Worm (Caenorhabditis elegans) whole organism, young adult: ENCODE measurements around the gene C56G2.22.

Source experiments
- B0336.3 ChIP-seq: fragments of 200-800 bp; sonication (Bioruptor generic); IDR thresholded peaks from 2 replicates; pipeline ENCODE4 v1.3.6; 2022; ENCODE audit warnings: missing genetic modification characterization, missing compliant biosample characterization
- C06A6.2 ChIP-seq: fragments of 200-800 bp; sonication (Bioruptor generic); conservative IDR thresholded peaks from 2 replicates; pipeline ENCODE4 v1.3.6; 2022; ENCODE audit warnings: missing genetic modification characterization, missing compliant biosample characterization
- F22D6.2 ChIP-seq: sonication (generic microtip); optimal IDR thresholded peaks from 2 replicates; lab custom pipeline; 2016; ENCODE audit warnings: mild to moderate bottlenecking, missing genetic modification characterization, missing compliant biosample characterization
- F23B12.7 ChIP-seq: sonication (generic microtip); optimal IDR thresholded peaks from 2 replicates; lab custom pipeline; 2017; ENCODE audit warnings: missing genetic modification characterization, mild to moderate bottlenecking, missing compliant biosample characterization, antibody characterized with exemption, moderate library complexity; ENCODE audit not compliant: insufficient read depth
- F39B2.1 ChIP-seq: fragments of 200-800 bp; sonication (Bioruptor generic); IDR thresholded peaks from 2 replicates; pipeline ENCODE4 v1.3.6; 2022; ENCODE audit warnings: missing genetic modification reagents, missing genetic modification characterization, missing compliant biosample characterization
- F49E8.2 ChIP-seq: sonication (generic microtip); optimal IDR thresholded peaks from 3 replicates; lab custom pipeline; 2017; ENCODE audit warnings: missing genetic modification characterization, mild to moderate bottlenecking, missing compliant biosample characterization, antibody characterized with exemption, moderate library complexity; ENCODE audit not compliant: insufficient read depth
- K12H6.12 ChIP-seq: fragments of 200-800 bp; sonication (Bioruptor generic); optimal IDR thresholded peaks from 2 replicates; lab custom pipeline; 2018; ENCODE audit warnings: mild to moderate bottlenecking, missing genetic modification characterization, missing compliant biosample characterization
- Y53G8AR.9 ChIP-seq: fragments of 200-800 bp; sonication (Bioruptor generic); conservative IDR thresholded peaks from 2 replicates; pipeline ENCODE4 v1.3.6; 2022; ENCODE audit warnings: missing genetic modification reagents, missing genetic modification characterization, missing compliant biosample characterization
- Y56A3A.18 ChIP-seq: fragments of 200-800 bp; sonication (Bioruptor generic); IDR thresholded peaks from 2 replicates; pipeline ENCODE4 v1.3.6; 2022; ENCODE audit warnings: missing genetic modification reagents, missing genetic modification characterization, missing compliant biosample characterization
- akir-1 ChIP-seq: fragments of 200-800 bp; sonication (Bioruptor generic); optimal IDR thresholded peaks from 2 replicates; lab custom pipeline; 2018; ENCODE audit warnings: mild to moderate bottlenecking, missing genetic modification characterization, moderate library complexity, missing compliant biosample characterization
- aptf-3 ChIP-seq: fragments of 200-800 bp; sonication (Bioruptor generic); IDR thresholded peaks from 2 replicates; pipeline ENCODE4 v1.3.6; 2022; ENCODE audit warnings: missing genetic modification characterization, missing compliant biosample characterization
- atf-7 ChIP-seq: sonication (generic microtip); optimal IDR thresholded peaks from 2 replicates; lab custom pipeline; 2017; ENCODE audit warnings: mild to moderate bottlenecking, missing genetic modification characterization, missing compliant biosample characterization
- attf-6 ChIP-seq: fragments of 200-800 bp; sonication (Bioruptor generic); IDR thresholded peaks from 2 replicates; pipeline ENCODE4 v1.3.6; 2022; ENCODE audit warnings: missing genetic modification reagents, missing genetic modification characterization, missing compliant biosample characterization
- cebp-1 ChIP-seq, 2 experiments: fragments of 200-800 bp in 1 of 2; sonication (Bioruptor generic) in 1 of 2; sonication (generic microtip) in 1 of 2; IDR thresholded peaks in 1 of 2; optimal IDR thresholded peaks in 1 of 2; 2 replicates each; pipeline versions ENCODE4 v1.3.6 to Lab custom; 2017 to 2022; ENCODE audit warnings: missing compliant biosample characterization in 2 of 2, missing genetic modification characterization in 2 of 2, mild to moderate bottlenecking in 1 of 2, missing genetic modification reagents in 1 of 2, moderate library complexity in 1 of 2
- ceh-40 ChIP-seq: fragments of 200-800 bp; sonication (Bioruptor generic); IDR thresholded peaks from 2 replicates; pipeline ENCODE4 v1.3.6; 2022; ENCODE audit warnings: missing genetic modification characterization, missing compliant biosample characterization
- ceh-79 ChIP-seq: sonication (generic microtip); optimal IDR thresholded peaks from 2 replicates; lab custom pipeline; 2017; ENCODE audit warnings: mild to moderate bottlenecking, missing genetic modification characterization, missing compliant biosample characterization
- chd-7 ChIP-seq: sonication (generic microtip); optimal IDR thresholded peaks from 2 replicates; lab custom pipeline; 2016; ENCODE audit warnings: mild to moderate bottlenecking, missing genetic modification characterization, moderate library complexity, missing compliant biosample characterization
- die-1 ChIP-seq: sonication (generic microtip); optimal IDR thresholded peaks from 2 replicates; lab custom pipeline; 2016; ENCODE audit warnings: missing genotype, mild to moderate bottlenecking, missing genetic modification characterization, missing compliant biosample characterization
- egl-18 ChIP-seq: fragments of 200-800 bp; sonication (Bioruptor generic); IDR thresholded peaks from 2 replicates; pipeline ENCODE4 v1.3.6; 2022; ENCODE audit warnings: missing genetic modification reagents, missing genetic modification characterization, missing compliant biosample characterization
- hmg-1.2 ChIP-seq: fragments of 200-800 bp; sonication (Bioruptor generic); IDR thresholded peaks from 2 replicates; pipeline ENCODE4 v1.3.6; 2022; ENCODE audit warnings: missing genetic modification reagents, missing genetic modification characterization, missing compliant biosample characterization
- let-526 ChIP-seq: fragments of 200-800 bp; sonication (Bioruptor generic); IDR thresholded peaks from 2 replicates; pipeline ENCODE4 v1.3.6; 2022; ENCODE audit warnings: missing genetic modification reagents, missing genetic modification characterization, missing compliant biosample characterization
- let-607 ChIP-seq, 2 experiments: fragments of 200-800 bp in 1 of 2; sonication (Bioruptor generic) in 1 of 2; sonication (generic microtip) in 1 of 2; optimal IDR thresholded peaks; 2 replicates each; lab custom pipeline; 2016 to 2018; ENCODE audit warnings: mild to moderate bottlenecking in 2 of 2, missing compliant biosample characterization in 2 of 2, missing genetic modification characterization in 2 of 2, moderate library complexity in 2 of 2, missing genotype in 1 of 2
- lin-26 ChIP-seq: fragments of 200-800 bp; sonication (Bioruptor generic); IDR thresholded peaks from 2 replicates; pipeline ENCODE4 v1.3.6; 2022; ENCODE audit warnings: missing genetic modification reagents, missing genetic modification characterization, missing compliant biosample characterization
- madf-6 ChIP-seq: fragments of 200-800 bp; sonication (Bioruptor generic); IDR thresholded peaks from 2 replicates; pipeline ENCODE4 v1.3.6; 2022; ENCODE audit warnings: missing genetic modification reagents, missing genetic modification characterization, missing compliant biosample characterization
- madf-8 ChIP-seq: fragments of 200-800 bp; sonication (Bioruptor generic); conservative IDR thresholded peaks from 2 replicates; pipeline ENCODE4 v1.3.6; 2022; ENCODE audit warnings: missing genetic modification reagents, missing genetic modification characterization, missing compliant biosample characterization
- mcd-1 ChIP-seq: fragments of 200-800 bp; sonication (Bioruptor generic); IDR thresholded peaks from 2 replicates; pipeline ENCODE4 v1.3.6; 2022; ENCODE audit warnings: missing genetic modification reagents, missing genetic modification characterization, missing compliant biosample characterization
- mes-4 ChIP-seq: sonication (generic microtip); optimal IDR thresholded peaks from 2 replicates; lab custom pipeline; 2016; ENCODE audit warnings: missing genotype, missing genetic modification characterization, missing compliant biosample characterization
- nhr-90 ChIP-seq: sonication (generic microtip); optimal IDR thresholded peaks from 2 replicates; lab custom pipeline; 2016; ENCODE audit warnings: missing genotype, mild to moderate bottlenecking, missing genetic modification characterization, missing compliant biosample characterization
- pbrm-1 ChIP-seq: fragments of 200-800 bp; sonication (Bioruptor generic); IDR thresholded peaks from 2 replicates; pipeline ENCODE4 v1.3.6; 2022; ENCODE audit warnings: missing genetic modification reagents, missing genetic modification characterization, missing compliant biosample characterization
- tlf-1 ChIP-seq: fragments of 200-800 bp; sonication (Bioruptor generic); optimal IDR thresholded peaks from 2 replicates; lab custom pipeline; 2018; ENCODE audit warnings: mild to moderate bottlenecking, missing genetic modification characterization, missing compliant biosample characterization
- unc-130 ChIP-seq: sonication (generic microtip); optimal IDR thresholded peaks from 2 replicates; lab custom pipeline; 2016; ENCODE audit warnings: missing genetic modification reagents, missing genetic modification characterization, missing compliant biosample characterization
- zfh-2 ChIP-seq: fragments of 200-800 bp; sonication (Bioruptor generic); conservative IDR thresholded peaks from 2 replicates; pipeline ENCODE4 v1.3.6; 2022; ENCODE audit warnings: missing genetic modification reagents, missing genetic modification characterization, missing compliant biosample characterization
- ztf-26 ChIP-seq: sonication (generic microtip); optimal IDR thresholded peaks from 2 replicates; lab custom pipeline; 2017; ENCODE audit warnings: missing genetic modification characterization, missing compliant biosample characterization

C56G2.22 gene

DNA sequence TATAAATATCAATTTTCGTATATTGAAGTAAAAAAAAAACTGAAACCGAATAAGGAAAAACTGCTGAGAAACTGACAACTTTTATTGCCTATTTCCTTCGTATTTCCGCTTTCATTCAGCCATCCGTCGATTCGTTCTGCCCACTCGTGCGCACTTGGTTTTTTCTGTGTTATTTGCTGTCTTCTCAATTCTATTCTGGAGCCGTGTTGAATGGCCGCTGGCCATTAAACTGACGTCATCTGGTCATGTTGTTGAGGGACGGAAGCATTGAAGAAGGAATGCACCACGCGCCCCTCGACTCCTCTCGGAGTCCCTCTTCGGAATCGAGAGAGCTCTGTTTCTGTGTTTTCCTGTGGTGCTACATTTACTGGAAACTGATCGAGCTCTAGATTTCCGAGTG lies 2.3 kb downstream of the C56G2.22 start (continued):
- TF ChIP-seq lin-26 (no peak), K12H6.12 (tag; lab: Kevin White, UChicago) (no peak), cebp-1 (GFP tag; IDR thresholded peaks at IDR 0.05; lab: Robert Waterston, UW) (no peak), cebp-1 (tag; optimal IDR thresholded peaks at IDR 0.05; lab: Kevin White, UChicago) (peak; percentile 30), mcd-1 (GFP tag; lab: Robert Waterston, UW) (no peak), Y56A3A.18 (GFP tag; lab: Robert Waterston, UW) (no peak), F49E8.2 (no peak), F39B2.1 (no peak)

DNA sequence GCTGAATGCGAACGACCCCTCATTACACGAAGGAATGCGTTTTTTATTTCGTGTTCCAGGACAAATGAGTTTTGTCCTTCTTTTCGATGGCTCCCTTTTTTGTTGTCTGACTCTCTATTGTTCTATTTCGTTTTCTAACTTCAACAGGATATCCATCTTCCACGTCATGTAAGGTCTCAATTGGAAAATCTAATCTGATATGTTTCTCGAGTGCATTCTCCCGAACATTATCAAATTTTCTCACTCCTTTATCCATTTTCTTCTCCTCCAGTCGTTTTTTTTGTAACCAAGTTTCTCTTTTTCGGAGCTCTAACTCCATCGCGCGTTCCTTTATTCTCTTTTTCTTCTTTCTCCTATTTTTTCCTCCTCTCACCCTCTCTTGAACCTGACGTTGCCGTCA lies 4.2 kb downstream of the C56G2.22 start:
- TF ChIP-seq B0336.3 (GFP tag; lab: Robert Waterston, UW) (no peak), die-1 (tag; lab: Kevin White, UChicago) (no peak), F22D6.2 (tag; lab: Kevin White, UChicago) (no peak), nhr-90 (tag; lab: Kevin White, UChicago) (no peak), egl-18 (no peak), aptf-3 (GFP tag; lab: Robert Waterston, UW) (no peak), let-526 (GFP tag; lab: Robert Waterston, UW) (no peak), ztf-26 (tag; lab: Kevin White, UChicago) (no peak), hmg-1.2 (GFP tag; lab: Robert Waterston, UW) (no peak), tlf-1 (GFP tag; lab: Kevin White, UChicago) (no peak), attf-6 (no peak), mes-4 (tag; lab: Kevin White, UChicago) (no peak), ceh-79 (no peak)

DNA sequence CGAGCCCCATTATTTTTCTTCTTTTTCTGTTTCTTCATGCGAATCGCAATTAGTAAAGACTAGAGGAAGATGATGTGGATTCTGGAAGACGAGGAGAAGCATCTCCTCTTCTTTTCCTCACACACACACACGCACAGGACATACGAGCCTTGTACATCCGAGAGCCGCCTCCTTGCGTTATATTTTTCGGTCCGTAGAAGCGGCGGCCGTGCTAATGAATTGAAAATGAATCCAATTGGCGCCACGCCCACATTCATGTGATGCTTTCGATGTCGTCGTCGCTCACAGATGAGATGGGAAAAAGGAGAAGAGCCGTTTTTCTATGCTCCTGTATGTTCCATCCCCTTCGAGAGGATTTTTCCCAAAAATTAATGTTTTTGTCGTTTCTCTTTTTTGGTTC lies 5.2 kb downstream of the C56G2.22 start:
- no peak for TF ChIP-seq akir-1 (GFP tag; lab: Kevin White, UChicago)
- no peak for TF ChIP-seq ceh-40 (GFP tag; lab: Robert Waterston, UW)
- 0 out of 2 replicates have a peak, but pooled peaks have one; percentile 19 for TF ChIP-seq zfh-2 (GFP tag; lab: Robert Waterston, UW)
- TF ChIP-seq, all 124 proteins: peak for 1

DNA sequence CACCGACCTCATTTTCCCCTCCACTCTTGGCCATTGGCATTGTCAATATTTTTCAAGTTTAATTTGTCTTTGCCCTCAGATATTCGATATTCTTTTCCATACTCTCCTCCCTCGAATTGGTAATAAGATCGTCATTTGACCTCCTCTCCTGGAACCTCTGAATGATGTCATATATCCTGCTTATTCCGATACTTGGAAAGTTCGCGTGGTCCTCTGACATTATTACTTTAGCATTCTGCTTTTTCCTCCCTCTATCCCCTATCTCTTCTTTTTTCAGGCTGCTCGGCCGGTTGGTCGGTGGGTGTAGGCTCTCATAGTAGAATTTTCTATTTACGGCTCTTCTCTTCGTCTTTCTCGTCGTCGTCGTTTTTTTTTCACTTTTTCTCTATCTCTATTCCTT lies 6.2 kb downstream of the C56G2.22 start:
- no peak for TF ChIP-seq unc-130 (GFP tag; lab: Kevin White, UChicago)
- TF ChIP-seq chd-7 (tag; lab: Kevin White, UChicago): peak; percentile 29
- TF ChIP-seq atf-7 (tag; lab: Kevin White, UChicago): peak; percentile 6

DNA sequence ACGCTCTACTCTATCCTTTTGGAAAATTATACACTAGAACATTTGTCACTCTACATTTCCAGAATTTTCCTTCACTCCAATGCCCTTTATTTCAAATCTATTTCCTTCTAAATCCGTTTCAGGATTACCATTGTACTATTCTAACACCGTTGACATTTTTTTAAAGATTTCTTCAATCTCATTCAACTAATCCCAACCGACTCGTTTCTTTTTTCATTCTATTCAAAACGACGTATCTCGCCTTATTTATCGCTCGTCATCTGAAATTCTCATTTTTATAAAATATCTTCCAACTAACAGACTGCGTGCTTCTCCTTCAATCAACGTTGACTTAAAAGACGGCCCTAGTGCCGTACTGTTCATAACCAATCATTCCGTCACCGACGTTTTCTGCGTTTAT lies 6.8 kb downstream of the C56G2.22 start, which contains the start of gene akap-1:
Gene akap-1 (plus strand): TSS at position 301 of the 400 bp plus-strand sequence.
- TF ChIP-seq madf-8 (no peak), Y53G8AR.9 (no peak), madf-6 (GFP tag; lab: Robert Waterston, UW) (no peak), F23B12.7 (tag; lab: Kevin White, UChicago) (no peak), let-526 (GFP tag; lab: Robert Waterston, UW) (no peak), ztf-26 (tag; lab: Kevin White, UChicago) (no peak), pbrm-1 (no peak), C06A6.2 (GFP tag; lab: Robert Waterston, UW) (no peak), let-607 (tag; optimal IDR thresholded peaks at IDR 0.05; lab: Kevin White, UChicago) (no peak)
